Worm (Caenorhabditis elegans): ENCODE measurements around the gene acs-1.

The acs-1 gene

ce11 chrV:6541875-6542274, 17.1 kb downstream of the acs-1 start:
- TF ChIP-seq nhr-21 (tag; optimal IDR thresholded peaks at IDR 0.05) (peak; percentile 55), nhr-25 (tag; optimal IDR thresholded peaks at IDR 0.05) (peak; percentile 21), alr-1 (tag; optimal IDR thresholded peaks at IDR 0.05) (no peak), nhr-129 (tag; optimal IDR thresholded peaks at IDR 0.05) (peak; percentile 10), fos-1 (tag; optimal IDR thresholded peaks at IDR 0.05) (peak; percentile 25), ZK546.5 (tag; optimal IDR thresholded peaks at IDR 0.05) (no peak), Y55F3AM.14 (GFP tag; optimal IDR thresholded peaks at IDR 0.05) (peak; percentile 25), sma-9 (GFP tag; optimal IDR thresholded peaks at IDR 0.05) (peak; percentile 3), sma-9 (tag; optimal IDR thresholded peaks at IDR 0.05) (no peak), peb-1 (tag; optimal IDR thresholded peaks at IDR 0.05) (no peak)

- TF ChIP-seq crh-2 (tag; optimal IDR thresholded peaks at IDR 0.05), result no peak
- TF ChIP-seq ceh-16 (tag; optimal IDR thresholded peaks at IDR 0.05), result no peak
- no peak for TF ChIP-seq ama-1 (optimal IDR thresholded peaks at IDR 0.05)
- no peak for TF ChIP-seq ceh-82 (tag; optimal IDR thresholded peaks at IDR 0.05)
- TF ChIP-seq mbf-1 (tag; optimal IDR thresholded peaks at IDR 0.05), result no peak
- no peak for TF ChIP-seq elt-3 (tag; optimal IDR thresholded peaks at IDR 0.05)
- TF ChIP-seq nhr-21 (tag; optimal IDR thresholded peaks at IDR 0.05), result no peak
- TF ChIP-seq lin-39 (tag; optimal IDR thresholded peaks at IDR 0.05), result no peak
- TF ChIP-seq gmeb-1 (tag; optimal IDR thresholded peaks at IDR 0.05), result no peak
- no peak for TF ChIP-seq lin-13 (GFP tag; optimal IDR thresholded peaks at IDR 0.05)
- peak; percentile 8 for TF ChIP-seq fos-1 (tag; optimal IDR thresholded peaks at IDR 0.05)
- TF ChIP-seq sma-9 (GFP tag; optimal IDR thresholded peaks at IDR 0.05), result peak; percentile 30
- TF ChIP-seq sma-9 (tag; optimal IDR thresholded peaks at IDR 0.05), result no peak
- TF ChIP-seq ztf-1 (GFP tag; conservative IDR thresholded peaks at IDR 0.05), result no peak
- TF ChIP-seq sma-3 (GFP tag; optimal IDR thresholded peaks at IDR 0.05), result peak; percentile 4
- no peak for TF ChIP-seq nhr-237 (tag; optimal IDR thresholded peaks at IDR 0.05)
- no peak for TF ChIP-seq unc-39 (tag; optimal IDR thresholded peaks at IDR 0.05)
- TF ChIP-seq ztf-4 (tag; optimal IDR thresholded peaks at IDR 0.05), result no peak
- no peak for TF ChIP-seq dmd-4 (tag; optimal IDR thresholded peaks at IDR 0.05)
- TF ChIP-seq nhr-77 (tag; optimal IDR thresholded peaks at IDR 0.05), result no peak
- TF ChIP-seq Y55F3AM.14 (GFP tag; optimal IDR thresholded peaks at IDR 0.05), result no peak
Observed at ce11 chrV:6544999-6545398, 20.2 kb downstream of the acs-1 start.

- TF ChIP-seq R02D3.7 (tag; optimal IDR thresholded peaks at IDR 0.05) (no peak), fos-1 (tag; optimal IDR thresholded peaks at IDR 0.05) (peak; percentile 82), crh-2 (tag; optimal IDR thresholded peaks at IDR 0.05) (peak; percentile 6), unc-55 (GFP tag; optimal IDR thresholded peaks at IDR 0.05) (peak; percentile 8), alr-1 (tag; optimal IDR thresholded peaks at IDR 0.05) (no peak)
Observed at ce11 chrV:6546450-6547171, 21.8 kb downstream of the acs-1 start, which contains the start of gene dre-1. Gene dre-1 (minus strand): TSS chrV:6546500.

- TF ChIP-seq dmd-4 (tag; optimal IDR thresholded peaks at IDR 0.05) (no peak), ZK546.5 (tag; optimal IDR thresholded peaks at IDR 0.05) (no peak), ceh-82 (tag; optimal IDR thresholded peaks at IDR 0.05) (no peak), nhr-6 (tag; optimal IDR thresholded peaks at IDR 0.05) (no peak), mab-5 (tag; optimal IDR thresholded peaks at IDR 0.05) (no peak), nhr-12 (tag; optimal IDR thresholded peaks at IDR 0.05) (no peak), lin-13 (GFP tag; optimal IDR thresholded peaks at IDR 0.05) (no peak), lsy-2 (tag; optimal IDR thresholded peaks at IDR 0.05) (no peak), ztf-1 (GFP tag; conservative IDR thresholded peaks at IDR 0.05) (no peak), lin-11 (tag; optimal IDR thresholded peaks at IDR 0.05) (no peak), gmeb-1 (tag; optimal IDR thresholded peaks at IDR 0.05) (no peak), skn-1 (tag; optimal IDR thresholded peaks at IDR 0.05) (no peak), blmp-1 (tag; optimal IDR thresholded peaks at IDR 0.05; ENCODE audit: insufficient read depth) (no peak), nhr-77 (tag; optimal IDR thresholded peaks at IDR 0.05) (no peak)
Observed at ce11 chrV:6548309-6548708, 23.5 kb downstream of the acs-1 start.

ce11 chrV:6549148-6549547, 24.4 kb downstream of the acs-1 start, which contains the start of gene K04A8.20:
Gene K04A8.20 (plus strand): TSS chrV:6549448.
- TF ChIP-seq mbf-1 (tag; optimal IDR thresholded peaks at IDR 0.05) (no peak), R02D3.7 (tag; optimal IDR thresholded peaks at IDR 0.05) (no peak), egl-27 (tag; optimal IDR thresholded peaks at IDR 0.05) (no peak), Y55F3AM.14 (GFP tag; optimal IDR thresholded peaks at IDR 0.05) (no peak), nhr-12 (tag; optimal IDR thresholded peaks at IDR 0.05) (no peak), mdl-1 (tag; optimal IDR thresholded peaks at IDR 0.05) (no peak), F13H6.1 (tag; optimal IDR thresholded peaks at IDR 0.05) (no peak), skn-1 (tag; optimal IDR thresholded peaks at IDR 0.05) (no peak), peb-1 (tag; optimal IDR thresholded peaks at IDR 0.05) (no peak), nhr-129 (tag; optimal IDR thresholded peaks at IDR 0.05) (no peak), elt-1 (tag; optimal IDR thresholded peaks at IDR 0.05) (no peak), fos-1 (tag; optimal IDR thresholded peaks at IDR 0.05) (no peak), crh-2 (tag; optimal IDR thresholded peaks at IDR 0.05) (no peak), lsy-2 (tag; optimal IDR thresholded peaks at IDR 0.05) (no peak), nhr-21 (tag; optimal IDR thresholded peaks at IDR 0.05) (no peak), ztf-4 (tag; optimal IDR thresholded peaks at IDR 0.05) (no peak)

Data from whole organism, L2 larva.